Fruit fly (Drosophila melanogaster): ENCODE measurements around the gene Jasper.
A peak's percentile ranks its signal among the peaks of the same experiment; 100 is the strongest.

Gene Jasper

dm6 chr3R:30022452-30023028 lies 29.8 kb upstream of the Jasper start, which contains the start of the genes RpS28a and Axn (continued):
- TF ChIP-seq Opbp (GFP tag; IDR thresholded peaks at IDR 0.05; ENCODE audit: partially characterized antibody) (peak; percentile 56; the same call in 2 of the 3 replicates), CG6683 (GFP tag; optimal IDR thresholded peaks at IDR 0.05) (no peak), Optix (GFP tag; IDR thresholded peaks at IDR 0.05) (no peak; the same call in 2 of the 3 replicates), pros (GFP tag; optimal IDR thresholded peaks at IDR 0.05) (no peak), stwl (tag; optimal IDR thresholded peaks at IDR 0.05) (no peak), Usf (GFP tag; optimal IDR thresholded peaks at IDR 0.05) (no peak), CG4617 (GFP tag; optimal IDR thresholded peaks at IDR 0.05; ENCODE audit: borderline replicate concordance) (peak; percentile 67), CG9437 (GFP tag; optimal IDR thresholded peaks at IDR 0.05) (no peak), kah (GFP tag; optimal IDR thresholded peaks at IDR 0.05) (no peak), CG10209 (GFP tag; optimal IDR thresholded peaks at IDR 0.05) (no peak), gem (tag; optimal IDR thresholded peaks at IDR 0.05) (no peak), cwo (GFP tag; optimal IDR thresholded peaks at IDR 0.05) (no peak), Dek (tag; optimal IDR thresholded peaks at IDR 0.05) (peak; percentile 1), CG2120 (GFP tag; optimal IDR thresholded peaks at IDR 0.05) (no peak), amos (GFP tag; IDR thresholded peaks at IDR 0.05; ENCODE audit: partially characterized antibody) (peak; percentile 65; the same call in 1 of the 2 replicates), CG14014 (GFP tag; IDR thresholded peaks at IDR 0.05) (no peak), Adf1 (GFP tag; IDR thresholded peaks at IDR 0.05) (no peak; the same call in 1 of the 2 replicates), tio (GFP tag; optimal IDR thresholded peaks at IDR 0.05) (no peak), phol (tag; optimal IDR thresholded peaks at IDR 0.05) (peak; percentile 37), run (tag; optimal IDR thresholded peaks at IDR 0.05) (no peak), chm (GFP tag; IDR thresholded peaks at IDR 0.05) (no peak), CG3838 (GFP tag; optimal IDR thresholded peaks at IDR 0.05) (no peak), Bteb2 (GFP tag; optimal IDR thresholded peaks at IDR 0.05) (no peak), CG6689 (GFP tag; IDR thresholded peaks at IDR 0.05) (no peak), inv (GFP tag; IDR thresholded peaks at IDR 0.05; ENCODE audit: partially characterized antibody) (no peak), CG9727 (GFP tag; optimal IDR thresholded peaks at IDR 0.05) (no peak), otp (GFP tag; IDR thresholded peaks at IDR 0.05) (no peak), sens (GFP tag) (peak; percentile 77), CG7786 (GFP tag; optimal IDR thresholded peaks at IDR 0.05) (no peak), dan (GFP tag; IDR thresholded peaks at IDR 0.05) (no peak), slbo (GFP tag; IDR thresholded peaks at IDR 0.05) (peak; percentile 52), onecut (GFP tag; IDR thresholded peaks at IDR 0.05) (peak; percentile 33; the same call in 1 of the 2 replicates), CG7839 (tag; optimal IDR thresholded peaks at IDR 0.05) (no peak), ftz-f1 (GFP tag; optimal IDR thresholded peaks at IDR 0.05) (peak; percentile 98), CG13894 (tag; optimal IDR thresholded peaks at IDR 0.05) (no peak), CG8924 (tag; optimal IDR thresholded peaks at IDR 0.05) (no peak), ranshi (GFP tag; IDR thresholded peaks at IDR 0.05) (no peak), CoRest (tag; optimal IDR thresholded peaks at IDR 0.05) (peak; percentile 19), CG2712 (tag; optimal IDR thresholded peaks at IDR 0.05) (peak; percentile 44), CG1792 (GFP tag; optimal IDR thresholded peaks at IDR 0.05) (no peak), ara (GFP tag; IDR thresholded peaks at IDR 0.05) (no peak), jumu (GFP tag; optimal IDR thresholded peaks at IDR 0.05) (peak; percentile 15), hkb (optimal IDR thresholded peaks at IDR 0.05) (peak; percentile 62), hkb (GFP tag; IDR thresholded peaks at IDR 0.05) (no peak), CG12104 (GFP tag; optimal IDR thresholded peaks at IDR 0.05) (no peak), Pdp1 (GFP tag; optimal IDR thresholded peaks at IDR 0.05) (no peak), CG9797 (GFP tag; optimal IDR thresholded peaks at IDR 0.05) (peak; percentile 43), CG10267 (tag; optimal IDR thresholded peaks at IDR 0.05) (peak; percentile 7), hth (optimal IDR thresholded peaks at IDR 0.05) (no peak), CG30403 (GFP tag; optimal IDR thresholded peaks at IDR 0.05) (no peak), CG12071 (GFP tag; optimal IDR thresholded peaks at IDR 0.05) (no peak)
